Worm (Caenorhabditis elegans): Measurements from ENCODE around the gene C29E4.11.

Gene C29E4.11

ce11 chrIII:7933235-7933634 lies 24.7 kb downstream of the C29E4.11 start, which contains the start of gene ran-2:
TSS of gene ran-2 (plus strand) at chrIII:7933535.
- TF ChIP-seq mdl-1 (tag; optimal IDR thresholded peaks at IDR 0.05) (no peak), lin-35 (GFP tag; optimal IDR thresholded peaks at IDR 0.05) (peak in 1 of 2 experiments; percentile 11)

- TF ChIP-seq unc-130 (tag; optimal IDR thresholded peaks at IDR 0.05): no peak
- TF ChIP-seq snpc-4 (tag; optimal IDR thresholded peaks at IDR 0.05): no peak
- TF ChIP-seq swsn-7 (tag; optimal IDR thresholded peaks at IDR 0.05): peak; percentile 34
- peak; percentile 70 for TF ChIP-seq mep-1 (tag; optimal IDR thresholded peaks at IDR 0.05)
- no peak for TF ChIP-seq nhr-12 (tag; optimal IDR thresholded peaks at IDR 0.05)
- no peak for TF ChIP-seq pag-3 (tag; optimal IDR thresholded peaks at IDR 0.05; ENCODE audit: borderline replicate concordance, insufficient read depth)
- TF ChIP-seq fkh-10 (GFP tag; optimal IDR thresholded peaks at IDR 0.05): no peak
- no peak for TF ChIP-seq aly-2 (tag; optimal IDR thresholded peaks at IDR 0.05)
- no peak for TF ChIP-seq sptf-1 (tag; optimal IDR thresholded peaks at IDR 0.05)
- TF ChIP-seq lin-14 (GFP tag; optimal IDR thresholded peaks at IDR 0.05): no peak
- peak in 1 of 3 experiments; percentile 35 for TF ChIP-seq ceh-82 (tag; optimal IDR thresholded peaks at IDR 0.05)
- TF ChIP-seq lir-3 (tag; optimal IDR thresholded peaks at IDR 0.05; ENCODE audit: poor library complexity): no peak
- no peak for TF ChIP-seq nhr-84 (tag; optimal IDR thresholded peaks at IDR 0.05)
- TF ChIP-seq ceh-90 (tag; optimal IDR thresholded peaks at IDR 0.05): no peak
- TF ChIP-seq sox-4 (tag; optimal IDR thresholded peaks at IDR 0.05): no peak
- TF ChIP-seq efl-1 (optimal IDR thresholded peaks at IDR 0.05): peak; percentile 64 to 81
- peak; percentile 83 to 98 for TF ChIP-seq efl-1 (GFP tag; optimal IDR thresholded peaks at IDR 0.05 in 1 of 2)
- TF ChIP-seq lin-39 (tag; optimal IDR thresholded peaks at IDR 0.05): peak; percentile 29
- TF ChIP-seq elt-2 (tag; optimal IDR thresholded peaks at IDR 0.05): no peak
- peak; percentile 64 for TF ChIP-seq rnt-1 (tag; optimal IDR thresholded peaks at IDR 0.05)
- TF ChIP-seq hlh-4 (tag; optimal IDR thresholded peaks at IDR 0.05): no peak
- TF ChIP-seq nhr-90 (tag; optimal IDR thresholded peaks at IDR 0.05; ENCODE audit: poor library complexity): peak; percentile 27
- TF ChIP-seq zip-4 (GFP tag; optimal IDR thresholded peaks at IDR 0.05): no peak
- TF ChIP-seq nhr-71 (tag; optimal IDR thresholded peaks at IDR 0.05): peak; percentile 53
- TF ChIP-seq lsy-2 (tag; optimal IDR thresholded peaks at IDR 0.05): peak; percentile 64 to 74
- no peak for TF ChIP-seq lin-13 (GFP tag; optimal IDR thresholded peaks at IDR 0.05)
- TF ChIP-seq unc-86 (tag; optimal IDR thresholded peaks at IDR 0.05): peak; percentile 15
- TF ChIP-seq ztf-11 (tag; optimal IDR thresholded peaks at IDR 0.05): no peak
- peak; percentile 56 to 87 (median 83) for TF ChIP-seq dpl-1 (GFP tag; optimal IDR thresholded peaks at IDR 0.05)
- TF ChIP-seq unc-98 (GFP tag; IDR thresholded peaks at IDR 0.05): no peak
- no peak for TF ChIP-seq hlh-17 (GFP tag; optimal IDR thresholded peaks at IDR 0.05; ENCODE audit: borderline replicate concordance)
- no peak for TF ChIP-seq unc-30 (tag; optimal IDR thresholded peaks at IDR 0.05)
- TF ChIP-seq ama-1 (optimal IDR thresholded peaks at IDR 0.05): no peak
- no peak for TF ChIP-seq egl-27 (tag; optimal IDR thresholded peaks at IDR 0.05)
- TF ChIP-seq skn-1 (tag; optimal IDR thresholded peaks at IDR 0.05): peak; percentile 24
- peak; percentile 51 for TF ChIP-seq nhr-20 (tag; optimal IDR thresholded peaks at IDR 0.05)
- TF ChIP-seq ces-1 (GFP tag; optimal IDR thresholded peaks at IDR 0.05): no peak
- TF ChIP-seq egl-13 (tag; optimal IDR thresholded peaks at IDR 0.05): no peak
- TF ChIP-seq lin-35 (GFP tag; optimal IDR thresholded peaks at IDR 0.05): peak; percentile 74 to 87
- peak; percentile 55 for TF ChIP-seq C16A3.4 (tag; optimal IDR thresholded peaks at IDR 0.05)
- no peak for TF ChIP-seq sup-37 (GFP tag; optimal IDR thresholded peaks at IDR 0.05)
- no peak for TF ChIP-seq dsc-1 (tag; optimal IDR thresholded peaks at IDR 0.05)
- peak; percentile 39 for TF ChIP-seq xbp-1 (tag; optimal IDR thresholded peaks at IDR 0.05)
- TF ChIP-seq fos-1 (tag; optimal IDR thresholded peaks at IDR 0.05): no peak
- no peak for TF ChIP-seq irx-1 (tag; optimal IDR thresholded peaks at IDR 0.05)
- no peak for TF ChIP-seq jun-1 (tag; optimal IDR thresholded peaks at IDR 0.05)
- no peak for TF ChIP-seq hpl-2 (GFP tag; optimal IDR thresholded peaks at IDR 0.05)
- TF ChIP-seq efl-3 (GFP tag; optimal IDR thresholded peaks at IDR 0.05): no peak
- TF ChIP-seq nhr-47 (tag; optimal IDR thresholded peaks at IDR 0.05): no peak
Observed at ce11 chrIII:7928549-7929129, 29.3 kb downstream of the C29E4.11 start, which contains the start of the genes C29E4.13 and npp-15. TSS of gene C29E4.13 (minus strand) at chrIII:7928717. TSS of gene npp-15 (plus strand) at chrIII:7929043.
